Fruit fly (Drosophila melanogaster): ENCODE measurements around the gene glec.
A peak's percentile ranks its signal among the peaks of the same experiment; 100 is the strongest.

The glec gene

DNA sequence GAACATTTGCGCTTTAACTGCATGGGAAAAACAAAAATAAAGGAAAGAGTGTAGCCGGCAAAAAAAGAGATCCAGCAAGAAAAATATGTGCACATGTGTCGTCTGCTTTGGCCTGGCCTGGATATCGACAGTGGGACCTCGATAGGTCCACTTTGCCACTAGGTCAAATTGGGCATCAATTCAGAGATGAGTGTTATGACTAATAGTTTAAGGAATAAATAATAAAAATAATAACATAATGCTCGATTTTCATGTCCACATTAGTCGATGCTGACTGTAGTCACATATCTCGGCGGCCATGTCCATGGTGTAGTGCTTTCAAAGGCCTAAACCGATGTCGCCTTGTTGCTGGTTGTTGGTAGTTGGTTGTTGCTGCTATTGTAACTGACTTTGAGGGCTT is 41.5 kb upstream of the glec start (continued):
- TF ChIP-seq Mio (GFP tag; optimal IDR thresholded peaks at IDR 0.05) (no peak), GATAd (GFP tag; optimal IDR thresholded peaks at IDR 0.05) (no peak), jim (GFP tag; optimal IDR thresholded peaks at IDR 0.05) (no peak), foxo (GFP tag; optimal IDR thresholded peaks at IDR 0.05) (peak in 1 of 2 experiments; percentile 90), Hnf4 (GFP tag; optimal IDR thresholded peaks at IDR 0.05) (peak; percentile 79), CrebA (GFP tag; optimal IDR thresholded peaks at IDR 0.05; ENCODE audit: borderline replicate concordance) (no peak), lola (GFP tag; optimal IDR thresholded peaks at IDR 0.05) (no peak)

DNA sequence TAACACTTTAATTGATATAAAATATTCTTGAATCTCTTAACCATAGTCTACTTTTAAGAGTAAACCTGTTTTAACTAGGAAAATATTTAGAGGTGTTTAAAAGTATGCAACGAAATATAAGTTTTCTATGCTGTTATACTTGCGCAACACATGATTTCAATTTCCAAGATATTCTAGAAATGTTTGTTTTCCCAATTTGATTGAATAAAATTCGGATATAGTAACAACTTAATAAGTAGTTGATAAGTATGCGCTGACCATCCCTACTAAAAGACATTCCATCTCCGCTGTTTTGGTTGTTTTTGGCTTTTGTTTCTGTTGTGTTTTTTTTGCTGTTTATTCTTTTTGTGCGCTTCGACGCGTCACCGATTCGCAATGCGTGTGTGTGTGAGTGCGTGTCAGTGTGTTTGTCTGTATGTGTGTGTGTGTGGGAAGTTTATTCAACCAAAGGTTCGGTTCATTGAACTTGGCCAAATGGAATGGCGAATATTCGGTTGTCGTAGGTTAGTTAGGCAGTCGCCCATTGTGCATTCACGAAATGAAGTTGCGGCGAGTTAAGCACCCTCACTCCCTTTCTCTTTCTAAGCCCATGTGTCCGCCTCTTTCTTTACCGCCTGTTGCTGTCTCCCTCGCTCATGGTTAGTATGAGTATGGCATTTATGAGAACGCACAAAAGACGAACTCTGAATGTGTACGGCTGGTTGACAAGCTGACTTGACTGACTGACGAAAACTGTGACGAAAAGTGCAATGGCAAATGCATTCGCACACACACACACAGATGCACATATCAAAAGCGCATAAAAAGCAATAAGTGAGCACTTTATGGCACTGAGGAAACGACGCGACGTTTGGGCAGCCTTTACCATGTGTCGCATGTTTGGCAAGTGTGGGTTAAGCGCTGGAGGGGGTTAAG is 40.2 kb upstream of the glec start:
- TF ChIP-seq Sp1 (GFP tag; optimal IDR thresholded peaks at IDR 0.05) (peak; percentile 51), Hnf4 (GFP tag; optimal IDR thresholded peaks at IDR 0.05) (no peak), HLH106 (tag; optimal IDR thresholded peaks at IDR 0.05) (peak; percentile 57), Dif (GFP tag; optimal IDR thresholded peaks at IDR 0.05; ENCODE audit: partially characterized antibody) (no peak), Hr83 (GFP tag; optimal IDR thresholded peaks at IDR 0.05; ENCODE audit: poor library complexity, severe bottlenecking) (no peak), h (GFP tag; optimal IDR thresholded peaks at IDR 0.05) (no peak), pan (optimal IDR thresholded peaks at IDR 0.05) (no peak), foxo (GFP tag; optimal IDR thresholded peaks at IDR 0.05) (peak in 1 of 2 experiments; percentile 15), GATAd (GFP tag; optimal IDR thresholded peaks at IDR 0.05) (no peak), psq (GFP tag; optimal IDR thresholded peaks at IDR 0.05) (peak; percentile 16), brk (GFP tag; optimal IDR thresholded peaks at IDR 0.05) (no peak), dmrt93B (GFP tag; optimal IDR thresholded peaks at IDR 0.05) (peak; percentile 60)

- TF ChIP-seq Sp1 (GFP tag; optimal IDR thresholded peaks at IDR 0.05) (peak; percentile 20), HLH106 (tag; optimal IDR thresholded peaks at IDR 0.05) (peak; percentile 26), h (GFP tag; optimal IDR thresholded peaks at IDR 0.05) (peak; percentile 12), pan (optimal IDR thresholded peaks at IDR 0.05) (no peak), Rel (GFP tag; optimal IDR thresholded peaks at IDR 0.05) (no peak), Rel (tag; optimal IDR thresholded peaks at IDR 0.05) (no peak), psq (GFP tag; optimal IDR thresholded peaks at IDR 0.05) (peak; percentile 1), foxo (GFP tag; optimal IDR thresholded peaks at IDR 0.05) (peak in 1 of 2 experiments; percentile 22)
These were observed 37.9 kb upstream of the glec start for dm6 chr3R:21893929-21894328.

DNA sequence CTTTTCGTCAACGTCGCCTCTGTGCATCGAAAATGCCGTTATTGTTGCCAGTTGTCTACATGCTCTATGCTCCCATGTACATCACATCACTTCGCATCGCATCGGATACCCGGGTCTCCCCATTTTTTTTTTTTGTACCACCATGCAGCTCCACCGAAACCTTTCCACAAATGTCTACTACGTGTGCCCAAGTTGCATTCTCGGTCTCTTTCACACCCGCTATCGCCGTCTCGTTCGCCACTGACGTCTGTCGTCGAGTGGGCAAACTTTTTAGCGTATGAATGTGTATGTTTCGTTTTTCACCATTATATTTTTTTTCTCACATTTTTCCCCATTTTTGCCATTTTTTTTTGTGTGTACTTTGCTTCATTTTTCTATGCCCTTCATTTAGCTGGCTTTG is 36.4 kb upstream of the glec start:
- TF ChIP-seq Dfd (GFP tag; optimal IDR thresholded peaks at IDR 0.05), result no peak
- no peak for TF ChIP-seq tai (GFP tag; optimal IDR thresholded peaks at IDR 0.05)
- no peak for TF ChIP-seq Hr78 (GFP tag; optimal IDR thresholded peaks at IDR 0.05)
- TF ChIP-seq Dif (GFP tag; optimal IDR thresholded peaks at IDR 0.05; ENCODE audit: partially characterized antibody), result no peak
- TF ChIP-seq brk (GFP tag; optimal IDR thresholded peaks at IDR 0.05), result no peak
- TF ChIP-seq Vsx2 (GFP tag; optimal IDR thresholded peaks at IDR 0.05; ENCODE audit: partially characterized antibody), result no peak
- TF ChIP-seq Jra (GFP tag; optimal IDR thresholded peaks at IDR 0.05), result no peak
- TF ChIP-seq Sp1 (GFP tag; optimal IDR thresholded peaks at IDR 0.05), result peak; percentile 19

DNA sequence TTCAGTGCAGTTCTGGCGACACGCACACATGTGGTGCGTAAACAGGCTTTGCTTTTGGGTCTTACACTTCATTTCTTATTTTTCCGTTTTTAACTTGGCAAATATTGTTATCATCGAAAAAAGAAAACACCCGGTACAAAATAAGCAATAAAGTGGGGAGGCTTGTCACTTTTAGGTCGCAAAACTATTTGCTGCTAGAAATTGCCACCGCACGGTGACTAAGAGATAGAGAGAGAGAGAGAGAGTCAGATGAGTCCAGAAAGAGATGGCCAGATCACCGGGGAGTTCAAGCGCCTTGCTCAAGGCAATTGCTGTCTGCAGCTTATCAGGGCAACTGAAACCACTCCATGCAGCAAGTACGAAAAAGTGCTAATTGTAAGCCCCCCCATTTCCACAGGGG is 34.7 kb upstream of the glec start:
- TF ChIP-seq Rel (GFP tag; optimal IDR thresholded peaks at IDR 0.05) (no peak), Rel (tag; optimal IDR thresholded peaks at IDR 0.05) (peak; percentile 5), N (GFP tag; optimal IDR thresholded peaks at IDR 0.05) (no peak), Hr78 (GFP tag; optimal IDR thresholded peaks at IDR 0.05) (no peak)

DNA sequence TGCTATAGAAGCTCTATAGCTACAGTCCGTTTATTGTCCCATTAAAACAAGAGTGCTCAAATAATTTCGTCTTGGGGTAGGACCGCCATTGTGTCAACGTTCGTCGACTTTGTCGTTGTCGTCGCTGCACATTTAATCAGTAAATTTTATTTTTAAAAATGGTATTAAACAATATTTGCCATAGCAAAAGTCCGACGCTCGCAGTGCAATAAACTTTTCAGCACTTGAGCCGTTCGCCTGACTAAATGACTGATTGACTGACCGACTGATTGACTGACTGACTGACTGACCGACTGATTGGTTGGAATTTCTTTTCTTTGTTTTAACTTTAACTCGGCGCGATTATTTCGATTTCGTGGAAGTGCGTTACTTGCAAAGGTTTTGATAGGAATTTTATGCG is 33.9 kb upstream of the glec start:
- TF ChIP-seq Rel (GFP tag; optimal IDR thresholded peaks at IDR 0.05) (no peak), Rel (tag; optimal IDR thresholded peaks at IDR 0.05) (peak; percentile 30), h (GFP tag; optimal IDR thresholded peaks at IDR 0.05) (peak; percentile 23), HLH106 (tag; optimal IDR thresholded peaks at IDR 0.05) (no peak), fru (GFP tag; optimal IDR thresholded peaks at IDR 0.05) (peak; percentile 10), rgr (GFP tag; optimal IDR thresholded peaks at IDR 0.05) (no peak)

All from whole organism, wandering third instar larva.